Fruit fly (Drosophila melanogaster) whole organism, embryonic: ENCODE measurements around the gene mbm.

Source experiments
- CG17912 ChIP-seq: fragments of 200-800 bp; sonication (Bioruptor generic); optimal IDR thresholded peaks from 2 replicates; lab custom pipeline; 2018; ENCODE audit warnings: missing biosample characterization, mild to moderate bottlenecking, missing genetic modification characterization
- Dbx ChIP-seq: fragments of 200-800 bp; sonication (Bioruptor generic); IDR thresholded peaks from 3 replicates; pipeline ENCODE4 v1.3.6; 2022; ENCODE audit warnings: missing biosample characterization, missing genetic modification characterization
- Dll ChIP-seq: fragments of 200-800 bp; sonication (Bioruptor generic); IDR thresholded peaks from 4 replicates; pipeline ENCODE4 v1.3.6; 2022; ENCODE audit warnings: missing biosample characterization, missing genetic modification characterization; ENCODE audit not compliant: partially characterized antibody
- Fer2 ChIP-seq: fragments of 200-800 bp; sonication (Bioruptor generic); optimal IDR thresholded peaks from 2 replicates; lab custom pipeline; 2018; ENCODE audit warnings: missing biosample characterization, mild to moderate bottlenecking, missing genetic modification characterization, moderate library complexity
- Mad ChIP-seq: fragments of 200-800 bp; sonication (Bioruptor generic); optimal IDR thresholded peaks from 2 replicates; lab custom pipeline; 2016; ENCODE audit warnings: missing biosample characterization, missing genetic modification characterization
- Ssrp ChIP-seq: fragments of 200-800 bp; sonication (Bioruptor generic); optimal IDR thresholded peaks from 2 replicates; lab custom pipeline; 2018; ENCODE audit warnings: missing biosample characterization, mild to moderate bottlenecking, missing genetic modification characterization, moderate library complexity
- dan ChIP-seq: fragments of 200-800 bp; sonication (Bioruptor generic); IDR thresholded peaks from 2 replicates; pipeline ENCODE4 v1.3.6; 2022; ENCODE audit warnings: missing biosample characterization, missing genetic modification characterization
- ems ChIP-seq: fragments of 200-800 bp; sonication (Bioruptor generic); optimal IDR thresholded peaks from 3 replicates; lab custom pipeline; 2016; ENCODE audit warnings: missing biosample characterization, missing genetic modification characterization
- esg ChIP-seq: fragments of 200-800 bp; sonication (Bioruptor generic); conservative IDR thresholded peaks from 2 replicates; pipeline ENCODE4 v1.3.6; 2022; ENCODE audit warnings: missing biosample characterization, missing genetic modification characterization
- grau ChIP-seq: fragments of 200-800 bp; optimal IDR thresholded peaks from 3 replicates; lab custom pipeline; 2019; ENCODE audit warnings: missing biosample characterization, mild to moderate bottlenecking, missing genetic modification characterization, moderate library complexity
- tup ChIP-seq: fragments of 200-800 bp; sonication (Bioruptor generic); optimal IDR thresholded peaks from 2 replicates; lab custom pipeline; 2016; ENCODE audit warnings: missing biosample characterization, mild to moderate bottlenecking, missing genetic modification characterization, moderate library complexity

dm6 chr2L:306188-306927 is 32.8 kb upstream of the mbm start:
- no peak for TF ChIP-seq ems (GFP tag; lab: Kevin White, UChicago)
- TF ChIP-seq grau (tag; lab: Kevin White, UChicago): no peak
- TF ChIP-seq Mad (GFP tag; lab: Kevin White, UChicago): no peak
- no peak for TF ChIP-seq Ssrp (tag; lab: Kevin White, UChicago)
- TF ChIP-seq Fer2 (tag; lab: Kevin White, UChicago): no peak
- no peak for TF ChIP-seq dan
- no peak for TF ChIP-seq CG17912 (GFP tag; lab: Kevin White, UChicago)
- no peak for TF ChIP-seq Dbx (GFP tag; lab: Robert Waterston, UW)
- TF ChIP-seq tup: no peak
- TF ChIP-seq Dll (GFP tag; lab: Robert Waterston, UW): no peak
- TF ChIP-seq esg (GFP tag; lab: Robert Waterston, UW): no peak
